Worm (Caenorhabditis elegans) whole organism, dauer: Measurements from ENCODE around the gene oac-23.
"Not testable (repeated sequence)": the region's sequence is repeated elsewhere in the genome, so short reads cannot be mapped to it uniquely, and the experiment has no call there.

Experiments used
- unc-62 ChIP-seq: sonication (generic microtip); optimal IDR thresholded peaks from 2 replicates; lab custom pipeline; 2017; ENCODE audit warnings: missing biosample characterization, missing genetic modification reagents, missing genetic modification characterization

Gene oac-23

ce11 chrIV:3926117-3926516 is 44.9 kb downstream of the oac-23 start, which contains the start of gene clec-68:
Gene clec-68 (plus strand): TSS chrIV:3926417.
- TF ChIP-seq unc-62 (GFP tag; lab: Kevin White, UChicago): no peak

ce11 chrIV:3932408-3932807 is 51.2 kb downstream of the oac-23 start, which contains the start of gene clec-70:
Gene clec-70 (plus strand): TSS chrIV:3932708.
- not testable (repeated sequence) for TF ChIP-seq unc-62 (GFP tag; lab: Kevin White, UChicago)
